ENCODE assay signal across 5 fruit fly cellular contexts in genomic region chrX:6267745-6268582, dm6.
TF ChIP-seq lines count a peak whose summit lies in the region.

Gene Spt6 (plus strand): TSS chrX:6267797.

- TF ChIP-seq CTCF in whole organism, embryonic (GFP tag; optimal IDR thresholded peaks at IDR 0.05; lab: Kevin White, UChicago), result no peak

TF ChIP-seq in whole organism, adult, 20 proteins besides CTCF, POLR2A, EP300 and RAD21:
- TF ChIP-seq tj (GFP tag; optimal IDR thresholded peaks at IDR 0.05; lab: Kevin White, UChicago), result peak; percentile 87
- TF ChIP-seq CG7101 (tag; optimal IDR thresholded peaks at IDR 0.05; lab: Kevin White, UChicago), result no peak

TF ChIP-seq in whole organism, embryonic, 481 proteins besides CTCF, POLR2A, EP300 and RAD21 (continues in another document):
- no peak for TF ChIP-seq tup (GFP tag; optimal IDR thresholded peaks at IDR 0.05; lab: Kevin White, UChicago)
- no peak for TF ChIP-seq wek (GFP tag; optimal IDR thresholded peaks at IDR 0.05; lab: Kevin White, UChicago)
- peak; percentile 96 for TF ChIP-seq CG17385 (GFP tag; optimal IDR thresholded peaks at IDR 0.05; lab: Kevin White, UChicago)
- 0 out of 4 replicates have a peak, but pooled peaks have one; percentile 68 for TF ChIP-seq chinmo (GFP tag; IDR thresholded peaks at IDR 0.05; lab: Robert Waterston, UW; ENCODE audit: partially characterized antibody)
- no peak for TF ChIP-seq CG6272 (GFP tag; IDR thresholded peaks at IDR 0.05; lab: Robert Waterston, UW)
- TF ChIP-seq CG11093 (GFP tag; IDR thresholded peaks at IDR 0.05; lab: Robert Waterston, UW), result 0 out of 3 replicates have a peak, but pooled peaks have one; percentile 4
- peak; percentile 67 for TF ChIP-seq CG15479 (GFP tag; optimal IDR thresholded peaks at IDR 0.05; lab: Kevin White, UChicago)
- peak; percentile 91 for TF ChIP-seq MESR4 (GFP tag; optimal IDR thresholded peaks at IDR 0.05; lab: Kevin White, UChicago)
- 0 out of 2 replicates have a peak, but pooled peaks have one; percentile 21 for TF ChIP-seq sna (GFP tag; IDR thresholded peaks at IDR 0.05; lab: Robert Waterston, UW; ENCODE audit: partially characterized antibody)
- TF ChIP-seq Lpt (GFP tag; optimal IDR thresholded peaks at IDR 0.05; lab: Kevin White, UChicago), result no peak
- no peak for TF ChIP-seq CG8290 (GFP tag; optimal IDR thresholded peaks at IDR 0.05; lab: Kevin White, UChicago)
- TF ChIP-seq CG8290 (tag; optimal IDR thresholded peaks at IDR 0.05; lab: Kevin White, UChicago), result no peak
- no peak for TF ChIP-seq CG11696 (GFP tag; IDR thresholded peaks at IDR 0.05; lab: Robert Waterston, UW)
- TF ChIP-seq CG4404 (GFP tag; IDR thresholded peaks at IDR 0.05; lab: Robert Waterston, UW), result no peak
- no peak for TF ChIP-seq CG9876 (GFP tag; optimal IDR thresholded peaks at IDR 0.05; lab: Kevin White, UChicago)
- peak; percentile 95 for TF ChIP-seq bigmax (GFP tag; optimal IDR thresholded peaks at IDR 0.05; lab: Kevin White, UChicago)
- TF ChIP-seq CG17361 (GFP tag; IDR thresholded peaks at IDR 0.05; lab: Robert Waterston, UW), result no peak
- peak; percentile 78 for TF ChIP-seq CG4360 (GFP tag; IDR thresholded peaks at IDR 0.05; lab: Robert Waterston, UW)
- no peak for TF ChIP-seq Nf-YA (GFP tag; IDR thresholded peaks at IDR 0.05; lab: Robert Waterston, UW)
- TF ChIP-seq slp2 (GFP tag; optimal IDR thresholded peaks at IDR 0.05; lab: Kevin White, UChicago), result no peak
- no peak for TF ChIP-seq Jarid2 (GFP tag; optimal IDR thresholded peaks at IDR 0.05; lab: Kevin White, UChicago)
- no peak for TF ChIP-seq dati (GFP tag; IDR thresholded peaks at IDR 0.05; lab: Robert Waterston, UW)

TF ChIP-seq in whole organism, prepupa, 60 proteins besides CTCF, POLR2A, EP300 and RAD21:
- peak; percentile 23 for TF ChIP-seq CG1621 (tag; optimal IDR thresholded peaks at IDR 0.05; lab: Kevin White, UChicago)
- no peak for TF ChIP-seq CG10631 (GFP tag; optimal IDR thresholded peaks at IDR 0.05; lab: Kevin White, UChicago)
- TF ChIP-seq Eip78C (GFP tag; lab: Kevin White, UChicago), result peak; percentile 5
- TF ChIP-seq CG6808 (GFP tag; optimal IDR thresholded peaks at IDR 0.05; lab: Kevin White, UChicago), result no peak
- no peak for TF ChIP-seq CG3032 (tag; optimal IDR thresholded peaks at IDR 0.05; lab: Kevin White, UChicago)
- no peak for TF ChIP-seq OdsH (GFP tag; optimal IDR thresholded peaks at IDR 0.05; lab: Kevin White, UChicago)
- TF ChIP-seq ss (GFP tag; optimal IDR thresholded peaks at IDR 0.05; lab: Kevin White, UChicago), result peak in 1 of 2 experiments; percentile 8
- no peak for TF ChIP-seq CG34406 (GFP tag; optimal IDR thresholded peaks at IDR 0.05; lab: Kevin White, UChicago)
- no peak for TF ChIP-seq Eip75B (GFP tag; optimal IDR thresholded peaks at IDR 0.05; lab: Kevin White, UChicago)
- no peak for TF ChIP-seq CG8319 (GFP tag; optimal IDR thresholded peaks at IDR 0.05; lab: Kevin White, UChicago)
- TF ChIP-seq svp (GFP tag; lab: Kevin White, UChicago), result peak; percentile 34

TF ChIP-seq in whole organism, pupa, 21 proteins besides CTCF, POLR2A, EP300 and RAD21:
- TF ChIP-seq CG8159 (tag; optimal IDR thresholded peaks at IDR 0.05; lab: Kevin White, UChicago) (no peak), EcR (GFP tag; optimal IDR thresholded peaks at IDR 0.05; lab: Kevin White, UChicago) (peak; percentile 9), CG12605 (GFP tag; IDR thresholded peaks at IDR 0.05; lab: Robert Waterston, UW) (no peak), CG10348 (GFP tag; IDR thresholded peaks at IDR 0.05; lab: Robert Waterston, UW) (no peak), rn (GFP tag; IDR thresholded peaks at IDR 0.05; lab: Robert Waterston, UW) (no peak), CG15710 (tag; optimal IDR thresholded peaks at IDR 0.05; lab: Kevin White, UChicago) (no peak), CG4496 (GFP tag; IDR thresholded peaks at IDR 0.05; lab: Robert Waterston, UW) (no peak)

TF ChIP-seq in whole organism, wandering third instar larva, 38 proteins besides CTCF, POLR2A, EP300 and RAD21:
- TF ChIP-seq Rel (GFP tag; optimal IDR thresholded peaks at IDR 0.05; lab: Kevin White, UChicago), result no peak
- TF ChIP-seq Rel (tag; optimal IDR thresholded peaks at IDR 0.05; lab: Kevin White, UChicago), result peak; percentile 3
- TF ChIP-seq Mio (GFP tag; optimal IDR thresholded peaks at IDR 0.05; lab: Kevin White, UChicago), result no peak
